Worm (Caenorhabditis elegans) whole organism, L1 larva: ENCODE data around the gene gpa-8.

Source experiments
- C16A3.4 ChIP-seq: fragments of 150-350 bp; optimal IDR thresholded peaks from 2 replicates; lab custom pipeline; 2014; ENCODE audit warnings: missing biosample characterization, missing genetic modification characterization
- C34B4.2 ChIP-seq: sonication (generic microtip); optimal IDR thresholded peaks from 2 replicates; lab custom pipeline; 2017; ENCODE audit warnings: mild to moderate bottlenecking, missing genetic modification characterization, missing compliant biosample characterization
- F16B12.6 ChIP-seq: fragments of 150-350 bp; optimal IDR thresholded peaks from 2 replicates; lab custom pipeline; 2014; ENCODE audit warnings: missing biosample characterization, missing genetic modification characterization
- aha-1 ChIP-seq: fragments of 150-350 bp; optimal IDR thresholded peaks from 2 replicates; lab custom pipeline; 2014; ENCODE audit warnings: missing biosample characterization, missing genetic modification characterization
- alr-1 ChIP-seq: fragments of 200-800 bp; sonication (Bioruptor generic); optimal IDR thresholded peaks from 2 replicates; lab custom pipeline; 2018; ENCODE audit warnings: borderline replicate concordance, mild to moderate bottlenecking, missing genetic modification characterization, missing compliant biosample characterization
- ama-1 ChIP-seq: fragments of 150-350 bp; optimal IDR thresholded peaks from 2 replicates; lab custom pipeline; 2014
- blmp-1 ChIP-seq: fragments of 150-350 bp; optimal IDR thresholded peaks from 2 replicates; lab custom pipeline; 2014; ENCODE audit warnings: missing biosample characterization, missing genetic modification characterization
- ceh-8 ChIP-seq: fragments of 200-800 bp; sonication (Bioruptor generic); optimal IDR thresholded peaks from 2 replicates; lab custom pipeline; 2018; ENCODE audit warnings: mild to moderate bottlenecking, missing genetic modification characterization, moderate library complexity, missing compliant biosample characterization
- ceh-82 ChIP-seq, 3 experiments: fragments of 150-350 bp in 1 of 3; sonication (generic microtip) in 2 of 3; optimal IDR thresholded peaks; 2 replicates each; lab custom pipeline; 2014 to 2017; ENCODE audit warnings: missing biosample characterization in 3 of 3, missing genetic modification characterization in 3 of 3
- dpl-1 ChIP-seq, 3 experiments: fragments of 150-350 bp in 2 of 3; sonication (generic microtip) in 1 of 3; optimal IDR thresholded peaks; 2 replicates each; lab custom pipeline; 2014 to 2017; ENCODE audit warnings: missing biosample characterization in 3 of 3, missing genetic modification characterization in 3 of 3, missing genetic modification reagents in 3 of 3
- dsc-1 ChIP-seq: sonication (generic microtip); optimal IDR thresholded peaks from 2 replicates; lab custom pipeline; 2016; ENCODE audit warnings: mild to moderate bottlenecking, missing genetic modification characterization, missing compliant biosample characterization
- efl-1 ChIP-seq, 4 experiments: fragments of 150-350 bp; optimal IDR thresholded peaks in 3 of 4; peaks in 1 of 4; 1 replicate in 1 of 4; 2 replicates in 3 of 4; lab custom pipeline; 2014; ENCODE audit warnings: missing biosample characterization in 2 of 4, missing genetic modification characterization in 2 of 4, missing genetic modification reagents in 2 of 4
- egl-27 ChIP-seq, 2 experiments: fragments of 150-350 bp in 1 of 2; sonication (generic microtip); optimal IDR thresholded peaks; 3 replicates each; lab custom pipeline; 2017 to 2018; ENCODE audit warnings: missing biosample characterization in 2 of 2, missing genetic modification characterization in 2 of 2, missing genetic modification reagents in 2 of 2
- elt-2 ChIP-seq: sonication (generic microtip); optimal IDR thresholded peaks from 2 replicates; lab custom pipeline; 2016; ENCODE audit warnings: missing genetic modification characterization, mild to moderate bottlenecking, inconsistent platforms, missing compliant biosample characterization, missing genetic modification reagents
- elt-3 ChIP-seq, 6 experiments: fragments of 150-350 bp in 1 of 6; sonication (generic microtip); optimal IDR thresholded peaks; 2 replicates each; lab custom pipeline; 2017 to 2018; ENCODE audit warnings: missing biosample characterization in 6 of 6, missing genetic modification characterization in 6 of 6, inconsistent platforms in 1 of 6
- fkh-10 ChIP-seq: sonication (generic microtip); optimal IDR thresholded peaks from 2 replicates; lab custom pipeline; 2017; ENCODE audit warnings: missing biosample characterization, missing genetic modification reagents, missing genetic modification characterization
- fos-1 ChIP-seq: fragments of 150-350 bp; optimal IDR thresholded peaks from 2 replicates; lab custom pipeline; 2014; ENCODE audit warnings: missing biosample characterization, missing genetic modification characterization
- grh-1 ChIP-seq: fragments of 200-800 bp; sonication (Bioruptor generic); IDR thresholded peaks from 2 replicates; pipeline ENCODE4 v1.3.6; 2022; ENCODE audit warnings: missing genetic modification reagents, missing genetic modification characterization, missing compliant biosample characterization
- hlh-17 ChIP-seq: fragments of 200-800 bp; sonication (Bioruptor generic); optimal IDR thresholded peaks from 2 replicates; lab custom pipeline; 2018; ENCODE audit warnings: missing genetic modification characterization, mild to moderate bottlenecking, missing compliant biosample characterization, moderate library complexity, borderline replicate concordance
- irx-1 ChIP-seq: sonication (generic microtip); optimal IDR thresholded peaks from 2 replicates; lab custom pipeline; 2016; ENCODE audit warnings: missing genetic modification characterization, missing compliant biosample characterization
- isw-1 ChIP-seq: fragments of 200-800 bp; sonication (Bioruptor generic); IDR thresholded peaks from 2 replicates; pipeline ENCODE4 v1.3.6; 2022; ENCODE audit warnings: missing genetic modification characterization, missing compliant biosample characterization
- jun-1 ChIP-seq: fragments of 150-350 bp; optimal IDR thresholded peaks from 2 replicates; lab custom pipeline; 2014; ENCODE audit warnings: missing biosample characterization, missing genetic modification reagents, missing genetic modification characterization
- lin-13 ChIP-seq: fragments of 150-350 bp; optimal IDR thresholded peaks from 2 replicates; lab custom pipeline; 2014; ENCODE audit warnings: missing biosample characterization, missing genetic modification reagents, missing genetic modification characterization
- lin-14 ChIP-seq: fragments of 200-800 bp; sonication (Bioruptor generic); optimal IDR thresholded peaks from 2 replicates; lab custom pipeline; 2018; ENCODE audit warnings: mild to moderate bottlenecking, missing genetic modification characterization, moderate library complexity, missing compliant biosample characterization
- lin-35 ChIP-seq, 2 experiments: fragments of 150-350 bp; optimal IDR thresholded peaks; 2 replicates each; lab custom pipeline; 2014; ENCODE audit warnings: missing biosample characterization in 2 of 2, missing genetic modification characterization in 2 of 2, missing genetic modification reagents in 2 of 2
- lin-39 ChIP-seq: fragments of 150-350 bp; optimal IDR thresholded peaks from 2 replicates; lab custom pipeline; 2014; ENCODE audit warnings: missing biosample characterization, missing genetic modification reagents, missing genetic modification characterization
- lir-3 ChIP-seq: sonication (generic microtip); optimal IDR thresholded peaks from 2 replicates; lab custom pipeline; 2016; ENCODE audit warnings: mild to moderate bottlenecking, missing genetic modification characterization, moderate library complexity, missing compliant biosample characterization; ENCODE audit not compliant: poor library complexity
- lsy-2 ChIP-seq, 2 experiments: fragments of 150-350 bp; optimal IDR thresholded peaks; 2 replicates each; lab custom pipeline; 2014; ENCODE audit warnings: missing biosample characterization in 2 of 2, missing genetic modification characterization in 2 of 2
- mdl-1 ChIP-seq, 2 experiments: fragments of 150-350 bp; optimal IDR thresholded peaks; 2 replicates each; lab custom pipeline; 2014 to 2017; ENCODE audit warnings: missing biosample characterization in 2 of 2, missing genetic modification characterization in 2 of 2, inconsistent platforms in 1 of 2
- mef-2 ChIP-seq: fragments of 150-350 bp; optimal IDR thresholded peaks from 2 replicates; lab custom pipeline; 2014; ENCODE audit warnings: missing biosample characterization, missing genetic modification characterization
- nhr-19 ChIP-seq: fragments of 200-800 bp; sonication (Bioruptor generic); conservative IDR thresholded peaks from 2 replicates; pipeline ENCODE4 v1.3.6; 2022; ENCODE audit warnings: missing genetic modification characterization, missing compliant biosample characterization
- nhr-20 ChIP-seq: sonication (generic microtip); optimal IDR thresholded peaks from 2 replicates; lab custom pipeline; 2016; ENCODE audit warnings: mild to moderate bottlenecking, missing genetic modification characterization, missing compliant biosample characterization
- nhr-47 ChIP-seq: sonication (generic microtip); optimal IDR thresholded peaks from 2 replicates; lab custom pipeline; 2016; ENCODE audit warnings: mild to moderate bottlenecking, missing genetic modification characterization, moderate library complexity, missing compliant biosample characterization
- nhr-71 ChIP-seq: sonication (generic microtip); optimal IDR thresholded peaks from 2 replicates; lab custom pipeline; 2016; ENCODE audit warnings: mild to moderate bottlenecking, missing genetic modification characterization, moderate library complexity, missing compliant biosample characterization
- nhr-76 ChIP-seq: sonication (generic microtip); optimal IDR thresholded peaks from 2 replicates; lab custom pipeline; 2017; ENCODE audit warnings: missing biosample characterization, missing genetic modification characterization
- nhr-77 ChIP-seq: fragments of 150-350 bp; optimal IDR thresholded peaks from 2 replicates; lab custom pipeline; 2014; ENCODE audit warnings: missing biosample characterization, missing genetic modification characterization
- nhr-85 ChIP-seq: sonication (generic microtip); peaks from one replicate; lab custom pipeline; 2016; ENCODE audit warnings: missing genetic modification characterization, inconsistent platforms, missing compliant biosample characterization
- nhr-90 ChIP-seq: sonication (generic microtip); optimal IDR thresholded peaks from 2 replicates; lab custom pipeline; 2016; ENCODE audit warnings: mild to moderate bottlenecking, missing genetic modification characterization, missing compliant biosample characterization; ENCODE audit not compliant: poor library complexity
- pax-3 ChIP-seq: fragments of 200-800 bp; sonication (Bioruptor generic); optimal IDR thresholded peaks from 2 replicates; lab custom pipeline; 2018; ENCODE audit warnings: mild to moderate bottlenecking, missing genetic modification characterization, moderate library complexity, missing compliant biosample characterization
- pqm-1 ChIP-seq: sonication (generic microtip); optimal IDR thresholded peaks from 3 replicates; lab custom pipeline; 2017; ENCODE audit warnings: missing biosample characterization, missing genetic modification characterization
- rnt-1 ChIP-seq: sonication (generic microtip); optimal IDR thresholded peaks from 2 replicates; lab custom pipeline; 2016; ENCODE audit warnings: mild to moderate bottlenecking, missing genetic modification characterization, moderate library complexity, missing compliant biosample characterization
- skn-1 ChIP-seq: fragments of 150-350 bp; optimal IDR thresholded peaks from 2 replicates; lab custom pipeline; 2014; ENCODE audit warnings: missing biosample characterization, missing genetic modification characterization
- sox-4 ChIP-seq: sonication (generic microtip); optimal IDR thresholded peaks from 2 replicates; lab custom pipeline; 2016; ENCODE audit warnings: missing genetic modification characterization, missing compliant biosample characterization
- sup-37 ChIP-seq: fragments of 200-800 bp; sonication (Bioruptor generic); optimal IDR thresholded peaks from 2 replicates; lab custom pipeline; 2018; ENCODE audit warnings: mild to moderate bottlenecking, missing genetic modification characterization, missing compliant biosample characterization
- swsn-7 ChIP-seq: sonication (generic microtip); optimal IDR thresholded peaks from 2 replicates; lab custom pipeline; 2016; ENCODE audit warnings: missing genetic modification characterization, missing compliant biosample characterization
- tbx-2 ChIP-seq: sonication (generic microtip); optimal IDR thresholded peaks from 2 replicates; lab custom pipeline; 2016; ENCODE audit warnings: missing genetic modification characterization, missing compliant biosample characterization
- unc-130 ChIP-seq: fragments of 150-350 bp; optimal IDR thresholded peaks from 2 replicates; lab custom pipeline; 2017; ENCODE audit warnings: missing biosample characterization, missing genetic modification characterization, inconsistent platforms
- unc-86 ChIP-seq: sonication (generic microtip); optimal IDR thresholded peaks from 2 replicates; lab custom pipeline; 2016; ENCODE audit warnings: missing genetic modification characterization, missing compliant biosample characterization
- xbp-1 ChIP-seq: sonication (generic microtip); optimal IDR thresholded peaks from 2 replicates; lab custom pipeline; 2016; ENCODE audit warnings: missing genetic modification characterization, missing compliant biosample characterization
- zag-1 ChIP-seq: fragments of 150-350 bp; optimal IDR thresholded peaks from 2 replicates; lab custom pipeline; 2014; ENCODE audit warnings: missing biosample characterization, missing genetic modification characterization
- ztf-4 ChIP-seq: fragments of 150-350 bp; optimal IDR thresholded peaks from 2 replicates; lab custom pipeline; 2014; ENCODE audit warnings: missing biosample characterization, missing genetic modification characterization

Gene gpa-8

DNA sequence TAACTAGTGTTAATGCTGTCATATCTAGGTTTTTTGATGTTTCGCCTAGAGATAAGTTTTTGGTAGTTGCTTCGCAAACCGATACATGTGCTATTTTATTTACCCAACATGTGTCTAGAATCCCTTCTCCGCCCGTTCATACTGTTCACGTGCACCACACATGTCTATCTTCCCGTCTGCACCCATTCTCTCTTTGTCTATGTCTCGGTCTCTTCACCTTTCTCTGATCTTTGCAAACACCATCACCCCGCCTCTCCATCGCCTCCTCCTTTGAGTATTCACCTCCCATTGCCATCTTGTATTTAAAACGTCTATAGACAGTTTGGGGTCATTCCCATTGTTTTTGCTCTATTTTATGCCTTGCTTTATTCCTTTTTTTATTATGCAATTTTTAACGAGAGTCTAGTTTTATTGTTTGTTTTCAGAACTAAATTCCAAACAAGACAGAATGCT, 3.0 kb downstream of the gpa-8 start, which contains the start of gene F56H9.2:
Gene F56H9.2, plus strand, starts transcription at position 426 of the 453 bp plus-strand sequence.
- TF ChIP-seq elt-3 (tag; optimal IDR thresholded peaks at IDR 0.05; lab: Kevin White, UChicago): peak in 3 of 6 experiments; percentile 68 to 92 (median 70)
- TF ChIP-seq C34B4.2 (tag; lab: Kevin White, UChicago): no peak
- TF ChIP-seq sox-4: no peak
- no peak for TF ChIP-seq alr-1 (tag; lab: Kevin White, UChicago)
- peak; percentile 8 for TF ChIP-seq lin-13 (GFP tag; lab: Kevin White, UChicago)
- TF ChIP-seq nhr-20: peak; percentile 98
- peak; percentile 24 to 34 (median 29) for TF ChIP-seq dpl-1 (GFP tag; optimal IDR thresholded peaks at IDR 0.05; lab: Kevin White, UChicago)
- TF ChIP-seq nhr-19: peak; percentile 94
- TF ChIP-seq nhr-71 (tag; lab: Kevin White, UChicago): peak; percentile 95
- TF ChIP-seq blmp-1 (tag; lab: Kevin White, UChicago): peak; percentile 76
- peak; percentile 96 for TF ChIP-seq lin-14
- peak; percentile 43 to 83 for TF ChIP-seq lin-35 (GFP tag; optimal IDR thresholded peaks at IDR 0.05; lab: Kevin White, UChicago)
- peak; percentile 53 to 77 for TF ChIP-seq lsy-2 (tag; optimal IDR thresholded peaks at IDR 0.05; lab: Kevin White, UChicago)
- TF ChIP-seq ceh-82 (tag; optimal IDR thresholded peaks at IDR 0.05; lab: Kevin White, UChicago): peak in 2 of 3 experiments; percentile 7 to 51
- peak; percentile 89 for TF ChIP-seq elt-2
- peak; percentile 58 for TF ChIP-seq nhr-77 (tag; lab: Kevin White, UChicago)
- TF ChIP-seq dsc-1: peak; percentile 82
- TF ChIP-seq lir-3 (tag; lab: Kevin White, UChicago): peak; percentile 46
- 0 out of 2 replicates have a peak, but pooled peaks have one; percentile 2 for TF ChIP-seq isw-1
- peak; percentile 65 for TF ChIP-seq skn-1
- TF ChIP-seq nhr-76: no peak
- no peak for TF ChIP-seq aha-1 (tag; lab: Kevin White, UChicago)
- peak; percentile 61 for TF ChIP-seq xbp-1 (tag; lab: Kevin White, UChicago)
- peak; percentile 46 for TF ChIP-seq unc-86 (tag; lab: Kevin White, UChicago)
- no peak for TF ChIP-seq fkh-10 (GFP tag; lab: Kevin White, UChicago)
- no peak for TF ChIP-seq ceh-8 (GFP tag; lab: Kevin White, UChicago)
- TF ChIP-seq egl-27 (tag; optimal IDR thresholded peaks at IDR 0.05; lab: Kevin White, UChicago): peak; percentile 66 to 72
- peak; percentile 44 to 46 for TF ChIP-seq efl-1 (optimal IDR thresholded peaks at IDR 0.05; lab: Kevin White, UChicago)
- TF ChIP-seq efl-1 (GFP tag; optimal IDR thresholded peaks at IDR 0.05 in 1 of 2; lab: Kevin White, UChicago): peak; percentile 14 to 92
- TF ChIP-seq sup-37 (GFP tag; lab: Kevin White, UChicago): peak; percentile 24
- TF ChIP-seq grh-1 (GFP tag; lab: Robert Waterston, UW): peak; percentile 69
- peak; percentile 4 for TF ChIP-seq ztf-4
- peak; percentile 94 for TF ChIP-seq unc-130
- TF ChIP-seq mef-2 (tag; lab: Kevin White, UChicago): peak; percentile 26
- peak; percentile 74 for TF ChIP-seq swsn-7 (tag; lab: Kevin White, UChicago)
- TF ChIP-seq C16A3.4: peak; percentile 41
- TF ChIP-seq lin-39 (tag; lab: Kevin White, UChicago): peak; percentile 10
- TF ChIP-seq rnt-1 (tag; lab: Kevin White, UChicago): peak; percentile 88
- no peak for TF ChIP-seq zag-1
- TF ChIP-seq hlh-17: no peak
- TF ChIP-seq nhr-47: peak; percentile 70
- TF ChIP-seq ama-1 (lab: Kevin White, UChicago): peak; percentile 36
- TF ChIP-seq irx-1: peak; percentile 59
- TF ChIP-seq tbx-2 (tag; lab: Kevin White, UChicago): peak; percentile 83
- TF ChIP-seq jun-1 (tag; lab: Kevin White, UChicago): peak; percentile 62
- TF ChIP-seq nhr-90 (tag; lab: Kevin White, UChicago): peak; percentile 81
- peak; percentile 83 for TF ChIP-seq pax-3 (tag; lab: Kevin White, UChicago)
- peak; percentile 42 for TF ChIP-seq pqm-1
- TF ChIP-seq mdl-1 (tag; optimal IDR thresholded peaks at IDR 0.05; lab: Kevin White, UChicago): peak in 1 of 2 experiments; percentile 96
- peak; percentile 98 for TF ChIP-seq nhr-85 (tag; lab: Kevin White, UChicago)
- TF ChIP-seq F16B12.6 (tag; lab: Kevin White, UChicago): no peak
- peak; percentile 13 for TF ChIP-seq fos-1 (tag; lab: Kevin White, UChicago)
